Worm (Caenorhabditis elegans) whole organism, L4/young adult: ENCODE results near the gene srw-48.

Experiments
- W03F9.2 ChIP-seq: fragments of 150-350 bp; optimal IDR thresholded peaks from 2 replicates; lab custom pipeline; 2014; ENCODE audit warnings: missing biosample characterization, missing genetic modification characterization
- dao-5 ChIP-seq: sonication (generic microtip); optimal IDR thresholded peaks from 2 replicates; lab custom pipeline; 2016; ENCODE audit warnings: missing genotype, missing genetic modification characterization, moderate library complexity, missing compliant biosample characterization
- him-1 ChIP-seq: sonication (generic microtip); optimal IDR thresholded peaks from 2 replicates; lab custom pipeline; 2016; ENCODE audit warnings: missing genotype, missing genetic modification reagents, missing genetic modification characterization, missing compliant biosample characterization

Gene srw-48

ce11 chrV:16446191-16446590 is 25.4 kb downstream of the srw-48 start:
- TF ChIP-seq dao-5 (tag; lab: Kevin White, UChicago) (no peak), W03F9.2 (tag; lab: Kevin White, UChicago) (no peak)

- no peak for TF ChIP-seq him-1 (tag; lab: Kevin White, UChicago)
- no peak for TF ChIP-seq dao-5 (tag; lab: Kevin White, UChicago)
- no peak for TF ChIP-seq W03F9.2 (tag; lab: Kevin White, UChicago)
Observed at ce11 chrV:16447735-16448134, 26.9 kb downstream of the srw-48 start, which contains the start of gene T08G3.13. TSS of gene T08G3.13 (plus strand) at chrV:16448035.

DNA sequence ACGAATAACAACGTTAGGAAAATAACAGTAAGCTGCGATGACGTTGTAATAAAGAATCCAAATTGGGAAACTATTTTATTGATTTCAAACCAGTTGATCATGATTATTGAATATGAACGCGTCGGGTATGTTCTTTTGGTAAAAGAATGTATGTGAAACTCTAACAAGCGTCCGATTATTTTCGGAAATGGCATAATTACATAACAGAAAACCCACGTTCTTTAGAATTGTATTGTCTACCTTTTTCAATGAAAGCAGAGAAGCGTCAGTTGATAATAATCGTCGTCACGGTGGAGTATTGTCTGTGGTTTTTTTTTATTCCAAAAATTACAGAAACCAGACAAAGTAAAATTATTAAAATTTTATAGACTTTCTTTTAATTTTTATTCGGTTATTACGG is 34.3 kb downstream of the srw-48 start, which contains the start of gene str-14:
TSS of gene str-14 (minus strand) at position 101 of the 400 bp plus-strand sequence.
- no peak for TF ChIP-seq W03F9.2 (tag; lab: Kevin White, UChicago)

DNA sequence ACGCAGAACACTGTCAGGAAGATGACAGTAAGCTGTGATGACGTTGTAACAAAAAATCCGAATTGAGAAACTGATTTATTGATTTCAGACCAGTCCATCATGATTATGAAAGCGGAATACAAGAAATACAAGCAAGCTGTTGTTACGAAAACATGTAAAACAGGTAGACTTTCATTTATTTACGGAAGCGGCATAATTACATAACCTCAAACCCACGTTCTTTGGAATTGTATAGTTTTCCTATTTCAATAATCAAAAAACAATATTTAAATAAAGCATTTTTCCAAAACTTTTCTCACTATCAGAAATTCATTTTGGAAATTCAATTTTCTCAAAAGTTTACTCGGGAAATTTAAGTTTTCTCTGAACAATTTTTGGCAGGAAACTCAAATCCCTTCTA is 37.9 kb downstream of the srw-48 start, which contains the start of gene str-15:
TSS of gene str-15 (minus strand) at position 101 of the 400 bp plus-strand sequence.
- no peak for TF ChIP-seq W03F9.2 (tag; lab: Kevin White, UChicago)

- no peak for TF ChIP-seq him-1 (tag; lab: Kevin White, UChicago)
- TF ChIP-seq W03F9.2 (tag; lab: Kevin White, UChicago) = no peak
- TF ChIP-seq dao-5 (tag; lab: Kevin White, UChicago) = no peak
Observed at ce11 chrV:16459377-16459776, 38.6 kb downstream of the srw-48 start.

- TF ChIP-seq W03F9.2 (tag; lab: Kevin White, UChicago) = no peak
- no peak for TF ChIP-seq him-1 (tag; lab: Kevin White, UChicago)
- no peak for TF ChIP-seq dao-5 (tag; lab: Kevin White, UChicago)
Observed at ce11 chrV:16460866-16461265, 40.1 kb downstream of the srw-48 start, which contains the start of gene srh-142. TSS of gene srh-142 (minus strand) at chrV:16460966.

- TF ChIP-seq him-1 (tag; lab: Kevin White, UChicago) = no peak
- TF ChIP-seq dao-5 (tag; lab: Kevin White, UChicago) = no peak
- TF ChIP-seq W03F9.2 (tag; lab: Kevin White, UChicago) = no peak
Observed at ce11 chrV:16467840-16468239, 47.0 kb downstream of the srw-48 start, which contains the start of gene sru-44. TSS of gene sru-44 (minus strand) at chrV:16467940.

DNA sequence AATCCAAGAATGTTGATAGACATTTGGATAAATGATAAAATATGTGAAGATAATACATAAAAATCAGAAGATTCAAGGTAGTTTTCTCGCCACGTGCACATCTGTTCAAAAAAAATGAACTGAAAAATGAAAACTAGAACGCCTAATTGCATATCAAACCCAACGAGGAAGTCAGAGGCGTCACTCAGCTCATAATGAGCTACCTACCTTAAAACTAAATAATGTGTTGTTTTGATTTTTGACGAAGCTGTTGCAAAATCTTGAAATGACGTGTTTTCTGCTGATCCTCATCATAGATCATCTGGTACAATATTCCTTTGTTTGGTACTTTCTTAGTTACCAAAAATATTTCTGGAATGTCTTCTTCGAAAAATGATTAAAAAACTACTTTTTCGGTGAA is 50.1 kb downstream of the srw-48 start, which contains the start of gene srh-138:
TSS of gene srh-138 (minus strand) at position 101 of the 400 bp plus-strand sequence.
- no peak for TF ChIP-seq him-1 (tag; lab: Kevin White, UChicago)
- no peak for TF ChIP-seq W03F9.2 (tag; lab: Kevin White, UChicago)
- no peak for TF ChIP-seq dao-5 (tag; lab: Kevin White, UChicago)

- no peak for TF ChIP-seq W03F9.2 (tag; lab: Kevin White, UChicago)
- no peak for TF ChIP-seq dao-5 (tag; lab: Kevin White, UChicago)
- no peak for TF ChIP-seq him-1 (tag; lab: Kevin White, UChicago)
Observed at ce11 chrV:16471995-16472563, 51.3 kb downstream of the srw-48 start, which contains the start of gene srw-35. TSS of gene srw-35 (plus strand) at chrV:16472513.
